Worm (Caenorhabditis elegans) whole organism, L2 larva: ENCODE data around the gene T23F6.3.
A peak's percentile ranks its signal among the peaks of the same experiment; 100 is the strongest.

Source experiments
- C34F6.9 ChIP-seq: fragments of 150-350 bp; optimal IDR thresholded peaks from 2 replicates; lab custom pipeline; 2014; ENCODE audit warnings: missing biosample characterization, missing genetic modification characterization
- F13H6.1 ChIP-seq: sonication (generic microtip); optimal IDR thresholded peaks from 2 replicates; lab custom pipeline; 2016; ENCODE audit warnings: missing genetic modification characterization, missing compliant biosample characterization
- R02D3.7 ChIP-seq: fragments of 150-350 bp; optimal IDR thresholded peaks from 2 replicates; lab custom pipeline; 2014; ENCODE audit warnings: missing biosample characterization, missing genetic modification characterization
- Y55F3AM.14 ChIP-seq: fragments of 200-800 bp; sonication (Bioruptor generic); optimal IDR thresholded peaks from 2 replicates; lab custom pipeline; 2018; ENCODE audit warnings: mild to moderate bottlenecking, missing genetic modification characterization, missing compliant biosample characterization
- ZK546.5 ChIP-seq: sonication (generic microtip); optimal IDR thresholded peaks from 2 replicates; lab custom pipeline; 2017; ENCODE audit warnings: missing biosample characterization, missing genetic modification characterization
- alr-1 ChIP-seq: fragments of 150-350 bp; optimal IDR thresholded peaks from 2 replicates; lab custom pipeline; 2014; ENCODE audit warnings: missing biosample characterization, missing genetic modification characterization
- aly-2 ChIP-seq: fragments of 150-350 bp; optimal IDR thresholded peaks from 2 replicates; lab custom pipeline; 2014; ENCODE audit warnings: missing biosample characterization, missing genetic modification characterization
- ama-1 ChIP-seq: fragments of 150-350 bp; optimal IDR thresholded peaks from 2 replicates; lab custom pipeline; 2018; ENCODE audit warnings: inconsistent platforms
- blmp-1 ChIP-seq: sonication (generic microtip); optimal IDR thresholded peaks from 2 replicates; lab custom pipeline; 2017; ENCODE audit warnings: missing genetic modification characterization, mild to moderate bottlenecking, missing compliant biosample characterization, antibody characterized with exemption, moderate library complexity; ENCODE audit not compliant: insufficient read depth
- ceh-82 ChIP-seq: fragments of 150-350 bp; optimal IDR thresholded peaks from 2 replicates; lab custom pipeline; 2014; ENCODE audit warnings: missing biosample characterization, missing genetic modification characterization
- crh-2 ChIP-seq: sonication (generic microtip); optimal IDR thresholded peaks from 2 replicates; lab custom pipeline; 2017; ENCODE audit warnings: missing biosample characterization, missing genetic modification characterization
- dmd-4 ChIP-seq: sonication (generic microtip); optimal IDR thresholded peaks from 2 replicates; lab custom pipeline; 2017; ENCODE audit warnings: missing biosample characterization, missing genetic modification characterization
- egl-27 ChIP-seq: sonication (generic microtip); optimal IDR thresholded peaks from 3 replicates; lab custom pipeline; 2017; ENCODE audit warnings: missing biosample characterization, missing genetic modification reagents, missing genetic modification characterization
- elt-3 ChIP-seq: sonication (generic microtip); optimal IDR thresholded peaks from 2 replicates; lab custom pipeline; 2017; ENCODE audit warnings: missing biosample characterization, missing genetic modification characterization
- fos-1 ChIP-seq: fragments of 150-350 bp; optimal IDR thresholded peaks from 2 replicates; lab custom pipeline; 2014; ENCODE audit warnings: missing biosample characterization, missing genetic modification characterization
- gmeb-1 ChIP-seq: fragments of 150-350 bp; optimal IDR thresholded peaks from 2 replicates; lab custom pipeline; 2014; ENCODE audit warnings: missing biosample characterization, missing genetic modification characterization
- lin-11 ChIP-seq: fragments of 150-350 bp; sonication (generic microtip); optimal IDR thresholded peaks from 2 replicates; lab custom pipeline; 2014; ENCODE audit warnings: missing biosample characterization, missing genetic modification characterization, inconsistent platforms, mixed read lengths
- lin-13 ChIP-seq: fragments of 150-350 bp; optimal IDR thresholded peaks from 2 replicates; lab custom pipeline; 2014; ENCODE audit warnings: missing biosample characterization, missing genetic modification reagents, missing genetic modification characterization
- lin-39 ChIP-seq: fragments of 150-350 bp; optimal IDR thresholded peaks from 2 replicates; lab custom pipeline; 2014; ENCODE audit warnings: missing biosample characterization, missing genetic modification reagents, missing genetic modification characterization
- lsy-2 ChIP-seq, 2 experiments: fragments of 150-350 bp in 1 of 2; sonication (generic microtip) in 1 of 2; optimal IDR thresholded peaks; 2 replicates each; lab custom pipeline; 2014 to 2017; ENCODE audit warnings: missing biosample characterization in 2 of 2, missing genetic modification characterization in 2 of 2
- mbf-1 ChIP-seq: sonication (generic microtip); optimal IDR thresholded peaks from 2 replicates; lab custom pipeline; 2017; ENCODE audit warnings: missing biosample characterization, missing genetic modification characterization
- mdl-1 ChIP-seq, 2 experiments: fragments of 150-350 bp in 1 of 2; sonication (generic microtip) in 1 of 2; optimal IDR thresholded peaks; 2 replicates each; lab custom pipeline; 2017; ENCODE audit warnings: missing biosample characterization in 2 of 2, missing genetic modification characterization in 2 of 2
- nhr-10 ChIP-seq: sonication (generic microtip); optimal IDR thresholded peaks from 2 replicates; lab custom pipeline; 2017; ENCODE audit warnings: missing biosample characterization, missing genetic modification characterization
- nhr-11 ChIP-seq: fragments of 150-350 bp; optimal IDR thresholded peaks from 2 replicates; lab custom pipeline; 2014; ENCODE audit warnings: missing biosample characterization, missing genetic modification characterization
- nhr-129 ChIP-seq: fragments of 150-350 bp; optimal IDR thresholded peaks from 2 replicates; lab custom pipeline; 2014; ENCODE audit warnings: missing biosample characterization, missing genetic modification characterization
- nhr-237 ChIP-seq: fragments of 150-350 bp; optimal IDR thresholded peaks from 2 replicates; lab custom pipeline; 2014; ENCODE audit warnings: missing biosample characterization, missing genetic modification characterization
- nhr-6 ChIP-seq: fragments of 150-350 bp; optimal IDR thresholded peaks from 2 replicates; lab custom pipeline; 2014; ENCODE audit warnings: missing biosample characterization, missing genetic modification characterization
- nhr-77 ChIP-seq: fragments of 150-350 bp; optimal IDR thresholded peaks from 2 replicates; lab custom pipeline; 2014; ENCODE audit warnings: missing biosample characterization, missing genetic modification characterization
- peb-1 ChIP-seq: fragments of 150-350 bp; optimal IDR thresholded peaks from 2 replicates; lab custom pipeline; 2014; ENCODE audit warnings: missing biosample characterization, missing genetic modification characterization
- sem-4 ChIP-seq: fragments of 150-350 bp; optimal IDR thresholded peaks from 2 replicates; lab custom pipeline; 2014; ENCODE audit warnings: missing biosample characterization, missing genetic modification reagents, missing genetic modification characterization
- skn-1 ChIP-seq: sonication (generic microtip); optimal IDR thresholded peaks from 2 replicates; lab custom pipeline; 2017; ENCODE audit warnings: missing biosample characterization, missing genetic modification characterization
- sma-9 ChIP-seq, 2 experiments: fragments of 150-350 bp in 1 of 2; sonication (generic microtip) in 1 of 2; optimal IDR thresholded peaks; 2 replicates each; lab custom pipeline; 2014 to 2016; ENCODE audit warnings: missing genetic modification characterization in 2 of 2, mild to moderate bottlenecking in 1 of 2, missing biosample characterization in 1 of 2, missing compliant biosample characterization in 1 of 2, missing genetic modification reagents in 1 of 2, moderate library complexity in 1 of 2
- snpc-4 ChIP-seq: fragments of 150-350 bp; optimal IDR thresholded peaks from 2 replicates; lab custom pipeline; 2014; ENCODE audit warnings: missing biosample characterization, missing genetic modification characterization
- unc-39 ChIP-seq: fragments of 150-350 bp; optimal IDR thresholded peaks from 2 replicates; lab custom pipeline; 2014; ENCODE audit warnings: missing biosample characterization, missing genetic modification characterization
- unc-55 ChIP-seq: fragments of 150-350 bp; sonication (generic microtip); optimal IDR thresholded peaks from 3 replicates; lab custom pipeline; 2014; ENCODE audit warnings: missing biosample characterization, missing genetic modification reagents, missing genetic modification characterization
- unc-62 ChIP-seq: fragments of 150-350 bp; optimal IDR thresholded peaks from 2 replicates; lab custom pipeline; 2014; ENCODE audit warnings: missing biosample characterization, missing genetic modification reagents, missing genetic modification characterization
- zag-1 ChIP-seq: fragments of 150-350 bp; optimal IDR thresholded peaks from 2 replicates; lab custom pipeline; 2014; ENCODE audit warnings: missing biosample characterization, missing genetic modification characterization
- ztf-11 ChIP-seq: sonication (generic microtip); optimal IDR thresholded peaks from 2 replicates; lab custom pipeline; 2017; ENCODE audit warnings: missing biosample characterization, missing genetic modification characterization
- ztf-4 ChIP-seq: fragments of 150-350 bp; optimal IDR thresholded peaks from 2 replicates; lab custom pipeline; 2014; ENCODE audit warnings: missing biosample characterization, missing genetic modification characterization

The T23F6.3 gene

ce11 chrIV:12773519-12773918, 49.0 kb upstream of the T23F6.3 start, which contains the start of gene unc-31:
Gene unc-31 (plus strand): TSS chrIV:12773867.
- TF ChIP-seq mdl-1 (tag; optimal IDR thresholded peaks at IDR 0.05; lab: Kevin White, UChicago), result no peak
- TF ChIP-seq R02D3.7, result no peak
- TF ChIP-seq C34F6.9, result peak; percentile 1
- no peak for TF ChIP-seq ceh-82
- TF ChIP-seq unc-55, result peak; percentile 20

- TF ChIP-seq skn-1 (no peak), alr-1 (tag; lab: Kevin White, UChicago) (no peak), ceh-82 (no peak), lin-11 (tag; lab: Kevin White, UChicago) (peak; percentile 64), ztf-11 (tag; lab: Kevin White, UChicago) (no peak), peb-1 (no peak), lin-13 (GFP tag; lab: Kevin White, UChicago) (peak; percentile 54), egl-27 (tag; lab: Kevin White, UChicago) (peak; percentile 28), lsy-2 (tag; optimal IDR thresholded peaks at IDR 0.05; lab: Kevin White, UChicago) (peak in 1 of 2 experiments; percentile 58), F13H6.1 (tag; lab: Kevin White, UChicago) (peak; percentile 81), ztf-4 (tag; lab: Kevin White, UChicago) (peak; percentile 5), blmp-1 (tag; lab: Kevin White, UChicago) (no peak), mdl-1 (tag; optimal IDR thresholded peaks at IDR 0.05; lab: Kevin White, UChicago) (peak; percentile 50 to 80), Y55F3AM.14 (peak; percentile 58), nhr-11 (no peak), ama-1 (no peak), lin-39 (tag; lab: Kevin White, UChicago) (no peak), nhr-129 (tag; lab: Kevin White, UChicago) (peak; percentile 61), nhr-10 (tag; lab: Kevin White, UChicago) (no peak), gmeb-1 (tag; lab: Kevin White, UChicago) (no peak), zag-1 (tag; lab: Kevin White, UChicago) (peak; percentile 79), R02D3.7 (no peak), snpc-4 (no peak), nhr-77 (tag; lab: Kevin White, UChicago) (no peak), sma-9 (GFP tag; optimal IDR thresholded peaks at IDR 0.05; lab: Kevin White, UChicago) (peak; percentile 62), sma-9 (tag; optimal IDR thresholded peaks at IDR 0.05; lab: Kevin White, UChicago) (no peak), unc-39 (peak; percentile 32), unc-55 (peak; percentile 82), sem-4 (tag; lab: Kevin White, UChicago) (no peak), mbf-1 (tag; lab: Kevin White, UChicago) (no peak), elt-3 (tag; lab: Kevin White, UChicago) (no peak), ZK546.5 (tag; lab: Kevin White, UChicago) (no peak), crh-2 (peak; percentile 16), unc-62 (GFP tag; lab: Kevin White, UChicago) (no peak), fos-1 (peak; percentile 20), nhr-237 (tag; lab: Kevin White, UChicago) (no peak), nhr-6 (no peak), dmd-4 (tag; lab: Kevin White, UChicago) (no peak), C34F6.9 (peak; percentile 70)
Observed at ce11 chrIV:12771414-12771813, 46.9 kb upstream of the T23F6.3 start.

ce11 chrIV:12765067-12765466, 40.5 kb upstream of the T23F6.3 start, which contains the start of gene ZK897.10:
Gene ZK897.10 (plus strand): TSS chrIV:12765351.
- no peak for TF ChIP-seq aly-2 (tag; lab: Kevin White, UChicago)
- TF ChIP-seq fos-1, result peak; percentile 34

DNA sequence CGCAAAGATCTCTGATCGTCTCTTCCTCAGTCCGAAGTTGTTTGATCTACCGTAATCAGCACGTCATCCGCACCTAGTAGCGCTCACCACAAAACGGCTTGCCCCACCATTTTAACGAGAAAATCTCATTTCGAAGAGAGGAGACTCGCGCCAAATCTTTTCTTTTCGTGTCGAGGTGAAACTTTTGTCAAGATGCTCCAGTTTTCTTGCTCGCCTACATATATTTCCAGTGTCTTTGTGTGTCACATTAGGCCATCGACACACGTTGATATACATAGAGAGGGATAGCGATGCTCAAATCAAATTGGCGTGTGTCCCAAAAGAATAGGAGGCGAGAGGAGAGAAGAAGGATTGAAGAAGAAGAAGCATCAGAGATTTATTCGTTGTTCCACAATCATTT, 38.2 kb upstream of the T23F6.3 start:
- TF ChIP-seq nhr-237 (tag; lab: Kevin White, UChicago) (no peak), ztf-11 (tag; lab: Kevin White, UChicago) (no peak), nhr-11 (no peak), lin-11 (tag; lab: Kevin White, UChicago) (no peak)
